Fruit fly (Drosophila melanogaster): ENCODE data around the gene CG17129.

CG17129 gene

dm6 chr3L:724518-725341, 44.6 kb upstream of the CG17129 start (continued):
- TF ChIP-seq CG4404 (GFP tag; IDR thresholded peaks at IDR 0.05), result peak; percentile 95
- peak; percentile 82 for TF ChIP-seq CG7745 (tag; optimal IDR thresholded peaks at IDR 0.05)
- no peak for TF ChIP-seq hbn (GFP tag; IDR thresholded peaks at IDR 0.05; ENCODE audit: partially characterized antibody)
- TF ChIP-seq CG6254 (GFP tag; optimal IDR thresholded peaks at IDR 0.05), result peak; percentile 95
- TF ChIP-seq oc (tag; optimal IDR thresholded peaks at IDR 0.05), result peak; percentile 88
- TF ChIP-seq Ssrp (tag; optimal IDR thresholded peaks at IDR 0.05), result peak; percentile 89
- TF ChIP-seq pros (GFP tag; optimal IDR thresholded peaks at IDR 0.05), result peak; percentile 95
- peak; percentile 89 for TF ChIP-seq CG12104 (GFP tag; optimal IDR thresholded peaks at IDR 0.05)
- peak; percentile 92 for TF ChIP-seq CG4854 (GFP tag; optimal IDR thresholded peaks at IDR 0.05)
- TF ChIP-seq inv (GFP tag; IDR thresholded peaks at IDR 0.05; ENCODE audit: partially characterized antibody), result no peak; the same call in 1 of the 2 replicates
- peak; percentile 97 for TF ChIP-seq CG4424 (GFP tag; optimal IDR thresholded peaks at IDR 0.05)
- TF ChIP-seq CG31365 (tag; optimal IDR thresholded peaks at IDR 0.05), result peak; percentile 59
- TF ChIP-seq mirr (GFP tag; optimal IDR thresholded peaks at IDR 0.05), result no peak
- peak; percentile 91 for TF ChIP-seq Oli (tag; optimal IDR thresholded peaks at IDR 0.05)
- TF ChIP-seq dpn (GFP tag; optimal IDR thresholded peaks at IDR 0.05), result peak; percentile 89 to 96
- TF ChIP-seq CG3281 (GFP tag; optimal IDR thresholded peaks at IDR 0.05), result peak; percentile 64
- TF ChIP-seq CG1792 (GFP tag; optimal IDR thresholded peaks at IDR 0.05), result peak; percentile 90
- no peak for TF ChIP-seq sug (tag; optimal IDR thresholded peaks at IDR 0.05)
- TF ChIP-seq seq (GFP tag; IDR thresholded peaks at IDR 0.05), result peak; percentile 89
- peak; percentile 86 for TF ChIP-seq HHEX (GFP tag; optimal IDR thresholded peaks at IDR 0.05)
- TF ChIP-seq gfzf (GFP tag; optimal IDR thresholded peaks at IDR 0.05), result no peak
- peak; percentile 98 for TF ChIP-seq CG2712 (tag; optimal IDR thresholded peaks at IDR 0.05)
- peak; percentile 96 for TF ChIP-seq CG7556 (GFP tag; optimal IDR thresholded peaks at IDR 0.05)
- peak; percentile 93 for TF ChIP-seq Side (GFP tag; optimal IDR thresholded peaks at IDR 0.05)
- peak; percentile 83 for TF ChIP-seq nom (GFP tag; optimal IDR thresholded peaks at IDR 0.05)
- no peak; the same call in 1 of the 2 replicates for TF ChIP-seq GATAe (GFP tag; conservative IDR thresholded peaks at IDR 0.05)
- TF ChIP-seq knrl (GFP tag; IDR thresholded peaks at IDR 0.05; ENCODE audit: partially characterized antibody), result peak; percentile 32; the same call in 2 of the 3 replicates
- TF ChIP-seq bbx (GFP tag; IDR thresholded peaks at IDR 0.05; ENCODE audit: partially characterized antibody), result no peak
- peak; percentile 46 for TF ChIP-seq CG17912 (GFP tag; optimal IDR thresholded peaks at IDR 0.05)
- TF ChIP-seq CG12236 (GFP tag; optimal IDR thresholded peaks at IDR 0.05), result peak; percentile 95
- TF ChIP-seq CG31224 (GFP tag; IDR thresholded peaks at IDR 0.05), result peak; percentile 79
- peak; percentile 77 for TF ChIP-seq CG7372 (GFP tag; IDR thresholded peaks at IDR 0.05)
- TF ChIP-seq ro (GFP tag; IDR thresholded peaks at IDR 0.05), result peak; percentile 83; the same call in 1 of the 2 replicates
- peak; percentile 66 for TF ChIP-seq grn (GFP tag; optimal IDR thresholded peaks at IDR 0.05)
- TF ChIP-seq ind (GFP tag; optimal IDR thresholded peaks at IDR 0.05), result peak; percentile 78
- TF ChIP-seq CG30020 (tag; optimal IDR thresholded peaks at IDR 0.05), result peak; percentile 77
- TF ChIP-seq CG13894 (tag; optimal IDR thresholded peaks at IDR 0.05), result no peak
- TF ChIP-seq dan (GFP tag; IDR thresholded peaks at IDR 0.05), result peak; percentile 96
- TF ChIP-seq CG15514 (GFP tag; optimal IDR thresholded peaks at IDR 0.05), result peak; percentile 12
- TF ChIP-seq CG10431 (GFP tag; optimal IDR thresholded peaks at IDR 0.05), result peak; percentile 89
- peak; percentile 93 for TF ChIP-seq CG10209 (GFP tag; optimal IDR thresholded peaks at IDR 0.05)
- TF ChIP-seq CG15601 (tag; optimal IDR thresholded peaks at IDR 0.05), result peak; percentile 95
- TF ChIP-seq CG6689 (GFP tag; IDR thresholded peaks at IDR 0.05), result peak; percentile 95
- TF ChIP-seq CG7271 (tag; optimal IDR thresholded peaks at IDR 0.05), result peak; percentile 86
- no peak for TF ChIP-seq amos (GFP tag; IDR thresholded peaks at IDR 0.05; ENCODE audit: partially characterized antibody)
- TF ChIP-seq CG32532 (GFP tag; IDR thresholded peaks at IDR 0.05), result peak; percentile 82
- peak; percentile 66 for TF ChIP-seq cwo (GFP tag; optimal IDR thresholded peaks at IDR 0.05)
